Worm (Caenorhabditis elegans): Measurements from ENCODE around the gene skr-15.
"Not testable (repeated sequence)": the region's sequence is repeated elsewhere in the genome, so short reads cannot be mapped to it uniquely, and the experiment has no call there.

Gene skr-15

ce11 chrII:3811816-3812332, 12.1 kb upstream of the skr-15 start, which contains the start of gene lido-15:
Gene lido-15, plus strand, starts transcription at chrII:3812282.
- no peak for TF ChIP-seq ztf-4 (tag; optimal IDR thresholded peaks at IDR 0.05)
- no peak for TF ChIP-seq nhr-25 (tag; optimal IDR thresholded peaks at IDR 0.05)
- no peak for TF ChIP-seq fkh-2 (tag; optimal IDR thresholded peaks at IDR 0.05)
- TF ChIP-seq pha-4 (tag; optimal IDR thresholded peaks at IDR 0.05), result peak; percentile 48

- TF ChIP-seq pha-4 (tag; optimal IDR thresholded peaks at IDR 0.05) (peak; percentile 6), lsy-12 (tag; optimal IDR thresholded peaks at IDR 0.05) (no peak), jun-1 (tag; optimal IDR thresholded peaks at IDR 0.05) (peak; percentile 83), pqm-1 (tag; optimal IDR thresholded peaks at IDR 0.05) (peak; percentile 80), elt-2 (tag; optimal IDR thresholded peaks at IDR 0.05) (peak; percentile 93), ztf-11 (tag; optimal IDR thresholded peaks at IDR 0.05) (no peak), hmg-11 (tag; optimal IDR thresholded peaks at IDR 0.05) (peak; percentile 5)
Observed at ce11 chrII:3815445-3816208, 8.3 kb upstream of the skr-15 start.

ce11 chrII:3816251-3816849, 7.6 kb upstream of the skr-15 start, which contains the start of gene fbxa-24:
Gene fbxa-24, plus strand, starts transcription at chrII:3816526.
- TF ChIP-seq lsy-12, elt-2, nhr-237 (tag; optimal IDR thresholded peaks at IDR 0.05): not testable (repeated sequence)

DNA sequence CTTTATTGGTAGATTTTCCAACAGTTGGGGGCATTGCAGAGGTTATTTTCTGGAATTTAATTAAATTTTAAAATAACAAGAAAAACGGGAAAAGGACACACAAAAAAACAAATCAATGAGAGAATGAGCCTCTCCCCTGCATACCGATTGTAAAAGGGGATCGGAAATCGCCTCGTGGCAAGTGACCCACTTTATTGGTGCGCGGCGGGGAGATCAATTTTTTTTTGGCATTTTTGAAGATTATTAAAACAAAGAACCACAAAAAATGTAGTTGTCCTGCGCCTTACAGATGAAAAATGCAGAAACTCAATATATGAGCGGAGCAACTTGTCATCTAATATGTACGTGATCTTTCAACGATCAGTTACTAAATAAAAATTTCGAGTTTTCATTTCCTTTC, 2.7 kb upstream of the skr-15 start, which contains the start of gene F54D10.7:
Gene F54D10.7, minus strand, starts transcription at position 49 of the 400 bp plus-strand sequence.
- TF ChIP-seq nhr-28 (tag; optimal IDR thresholded peaks at IDR 0.05), result no peak
- no peak for TF ChIP-seq ztf-4 (tag; optimal IDR thresholded peaks at IDR 0.05)
- TF ChIP-seq tbx-2 (tag; optimal IDR thresholded peaks at IDR 0.05), result no peak
- no peak for TF ChIP-seq ceh-9 (tag; optimal IDR thresholded peaks at IDR 0.05)
- TF ChIP-seq nhr-23 (tag; optimal IDR thresholded peaks at IDR 0.05), result no peak
- no peak for TF ChIP-seq nfya-1 (tag; optimal IDR thresholded peaks at IDR 0.05; ENCODE audit: insufficient read depth)

DNA sequence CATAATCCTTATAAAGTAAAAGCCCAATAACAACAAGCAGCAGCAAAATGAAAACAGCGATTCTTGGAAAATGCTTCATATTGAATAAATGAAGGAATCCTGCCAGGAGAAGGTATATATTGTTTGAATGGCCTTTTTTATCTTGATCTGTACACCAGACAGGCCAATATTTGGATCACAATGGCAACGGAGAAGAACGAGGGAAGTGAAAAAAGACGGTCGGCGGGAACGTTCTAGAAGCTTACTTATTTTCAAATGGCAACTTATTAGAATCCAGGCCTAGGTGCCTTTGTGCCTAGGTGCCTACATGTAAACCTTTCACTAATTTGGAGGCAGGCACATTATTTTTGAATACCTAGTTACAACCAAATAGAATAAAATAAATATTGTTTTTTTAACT, 3.8 kb downstream of the skr-15 start, which contains the start of gene F54D10.8:
Gene F54D10.8, minus strand, starts transcription at position 101 of the 400 bp plus-strand sequence.
- TF ChIP-seq elt-1 (tag; optimal IDR thresholded peaks at IDR 0.05) (no peak), nhr-76 (tag; optimal IDR thresholded peaks at IDR 0.05) (no peak), nhr-67 (tag; optimal IDR thresholded peaks at IDR 0.05) (no peak), egl-5 (tag; optimal IDR thresholded peaks at IDR 0.05) (no peak), elt-3 (tag; optimal IDR thresholded peaks at IDR 0.05) (no peak), nfya-1 (tag; optimal IDR thresholded peaks at IDR 0.05; ENCODE audit: insufficient read depth) (no peak), lsy-12 (tag; optimal IDR thresholded peaks at IDR 0.05) (no peak), elt-2 (tag; optimal IDR thresholded peaks at IDR 0.05) (no peak), nhr-25 (tag; optimal IDR thresholded peaks at IDR 0.05) (no peak), ZK546.5 (tag; optimal IDR thresholded peaks at IDR 0.05) (no peak)

- TF ChIP-seq skn-1 (tag; optimal IDR thresholded peaks at IDR 0.05) (no peak), pqm-1 (tag; optimal IDR thresholded peaks at IDR 0.05) (no peak), sea-2 (GFP tag; optimal IDR thresholded peaks at IDR 0.05) (no peak), eor-1 (tag; optimal IDR thresholded peaks at IDR 0.05) (no peak), jun-1 (tag; optimal IDR thresholded peaks at IDR 0.05) (no peak), ceh-28 (tag; optimal IDR thresholded peaks at IDR 0.05) (no peak), elt-3 (tag; optimal IDR thresholded peaks at IDR 0.05) (no peak), R02D3.7 (tag; optimal IDR thresholded peaks at IDR 0.05) (no peak), nhr-23 (tag; optimal IDR thresholded peaks at IDR 0.05) (no peak), lin-15B (tag; optimal IDR thresholded peaks at IDR 0.05) (no peak), fos-1 (tag; optimal IDR thresholded peaks at IDR 0.05) (no peak), unc-39 (tag; optimal IDR thresholded peaks at IDR 0.05) (no peak), mdl-1 (tag; optimal IDR thresholded peaks at IDR 0.05) (no peak), nhr-77 (tag; optimal IDR thresholded peaks at IDR 0.05) (no peak), hmg-11 (tag; optimal IDR thresholded peaks at IDR 0.05) (no peak), ztf-11 (tag; optimal IDR thresholded peaks at IDR 0.05) (no peak), tbx-2 (tag; optimal IDR thresholded peaks at IDR 0.05) (no peak), elt-1 (tag; optimal IDR thresholded peaks at IDR 0.05) (no peak), ceh-9 (tag; optimal IDR thresholded peaks at IDR 0.05) (no peak), nhr-12 (tag; optimal IDR thresholded peaks at IDR 0.05) (no peak)
Observed at ce11 chrII:3829623-3830022, 5.7 kb downstream of the skr-15 start.
